Fruit fly (Drosophila melanogaster) whole organism, embryonic: Measurements from ENCODE around the gene intr.

Experiments used
- Atf-2 ChIP-seq: fragments of 200-800 bp; sonication (Bioruptor generic); optimal IDR thresholded peaks from 2 replicates; lab custom pipeline; 2016; ENCODE audit warnings: missing biosample characterization, missing genetic modification characterization
- C15 ChIP-seq: fragments of 200-800 bp; sonication (Bioruptor generic); IDR thresholded peaks from 3 replicates; pipeline ENCODE4 v1.3.6; 2022; ENCODE audit warnings: missing biosample characterization, missing genetic modification characterization
- CG10267 ChIP-seq: fragments of 200-800 bp; sonication (Bioruptor generic); optimal IDR thresholded peaks from 2 replicates; lab custom pipeline; 2018; ENCODE audit warnings: missing biosample characterization, mild to moderate bottlenecking, missing genetic modification characterization, moderate library complexity
- CG10543 ChIP-seq: fragments of 200-800 bp; sonication (Bioruptor generic); optimal IDR thresholded peaks from 3 replicates; lab custom pipeline; 2017; ENCODE audit warnings: missing biosample characterization, mild to moderate bottlenecking, missing genetic modification characterization, moderate library complexity
- CG12219 ChIP-seq: fragments of 200-800 bp; sonication (Bioruptor generic); optimal IDR thresholded peaks from 3 replicates; lab custom pipeline; 2018; ENCODE audit warnings: missing biosample characterization, mild to moderate bottlenecking, missing genetic modification characterization
- CG1233 ChIP-seq: fragments of 200-800 bp; sonication (Bioruptor generic); optimal IDR thresholded peaks from 4 replicates; lab custom pipeline; 2018; ENCODE audit warnings: missing biosample characterization, mild to moderate bottlenecking, missing genetic modification characterization
- CG13287 ChIP-seq: fragments of 200-800 bp; sonication (Bioruptor generic); IDR thresholded peaks from 2 replicates; pipeline ENCODE4 v1.3.6; 2022; ENCODE audit warnings: missing biosample characterization, missing genetic modification characterization; ENCODE audit not compliant: partially characterized antibody
- CG1529 ChIP-seq: fragments of 200-800 bp; sonication (Bioruptor generic); optimal IDR thresholded peaks from 3 replicates; lab custom pipeline; 2018; ENCODE audit warnings: missing biosample characterization, missing genetic modification characterization
- CG15601 ChIP-seq: fragments of 200-800 bp; sonication (Bioruptor generic); optimal IDR thresholded peaks from 3 replicates; lab custom pipeline; 2019; ENCODE audit warnings: missing biosample characterization, mild to moderate bottlenecking, missing genetic modification characterization, moderate library complexity
- CG15696 ChIP-seq: fragments of 200-800 bp; sonication (Bioruptor generic); optimal IDR thresholded peaks from 2 replicates; lab custom pipeline; 2019; ENCODE audit warnings: missing biosample characterization, mild to moderate bottlenecking, missing genetic modification characterization, moderate library complexity
- CG1603 ChIP-seq: fragments of 200-800 bp; sonication (Bioruptor generic); optimal IDR thresholded peaks from 2 replicates; lab custom pipeline; 2019; ENCODE audit warnings: missing biosample characterization, mild to moderate bottlenecking, missing genetic modification characterization, moderate library complexity
- CG17186 ChIP-seq: fragments of 200-800 bp; sonication (Bioruptor generic); optimal IDR thresholded peaks from 3 replicates; lab custom pipeline; 2017; ENCODE audit warnings: missing biosample characterization, missing genetic modification reagents, missing genetic modification characterization
- CG17829 ChIP-seq: fragments of 200-800 bp; optimal IDR thresholded peaks from 2 replicates; lab custom pipeline; 2019; ENCODE audit warnings: missing biosample characterization, mild to moderate bottlenecking, missing genetic modification characterization, moderate library complexity
- CG1792 ChIP-seq: fragments of 200-800 bp; sonication (Bioruptor generic); optimal IDR thresholded peaks from 2 replicates; lab custom pipeline; 2016; ENCODE audit warnings: missing biosample characterization, missing genetic modification characterization
- CG18619 ChIP-seq: fragments of 200-800 bp; sonication (Bioruptor generic); optimal IDR thresholded peaks from 3 replicates; lab custom pipeline; 2017; ENCODE audit warnings: missing biosample characterization, mild to moderate bottlenecking, missing genetic modification characterization
- CG31441 ChIP-seq: fragments of 200-800 bp; sonication (Bioruptor generic); IDR thresholded peaks from 2 replicates; pipeline ENCODE4 v1.3.6; 2022; ENCODE audit warnings: missing biosample characterization, missing genetic modification characterization
- CG3163 ChIP-seq: fragments of 200-800 bp; sonication (Bioruptor generic); optimal IDR thresholded peaks from 3 replicates; lab custom pipeline; 2016; ENCODE audit warnings: missing biosample characterization, missing genetic modification characterization
- CG32532 ChIP-seq: fragments of 200-800 bp; sonication (Bioruptor generic); IDR thresholded peaks from 2 replicates; pipeline ENCODE4 v1.3.6; 2022; ENCODE audit warnings: missing biosample characterization, missing genetic modification characterization
- CG33213 ChIP-seq: fragments of 200-800 bp; sonication (Bioruptor generic); optimal IDR thresholded peaks from 3 replicates; lab custom pipeline; 2016; ENCODE audit warnings: missing biosample characterization, missing genetic modification characterization
- CG34422 ChIP-seq: fragments of 200-800 bp; sonication (Bioruptor generic); IDR thresholded peaks from 3 replicates; pipeline ENCODE4 v1.3.6; 2022; ENCODE audit warnings: missing biosample characterization, missing genetic modification characterization
- CG3995 ChIP-seq: fragments of 200-800 bp; sonication (Bioruptor generic); optimal IDR thresholded peaks from 3 replicates; lab custom pipeline; 2016; ENCODE audit warnings: missing biosample characterization, missing genetic modification characterization
- CG6689 ChIP-seq: fragments of 200-800 bp; sonication (Bioruptor generic); IDR thresholded peaks from 2 replicates; pipeline ENCODE4 v1.3.6; 2022; ENCODE audit warnings: missing biosample characterization, missing genetic modification characterization
- CG6765 ChIP-seq: fragments of 200-800 bp; sonication (Bioruptor generic); optimal IDR thresholded peaks from 3 replicates; lab custom pipeline; 2017; ENCODE audit warnings: missing biosample characterization, mild to moderate bottlenecking, missing genetic modification characterization
- CG8089 ChIP-seq: fragments of 200-800 bp; sonication (Bioruptor generic); optimal IDR thresholded peaks from 3 replicates; lab custom pipeline; 2016; ENCODE audit warnings: missing biosample characterization, missing genetic modification characterization
- CG8359 ChIP-seq: fragments of 200-800 bp; sonication (Bioruptor generic); optimal IDR thresholded peaks from 2 replicates; lab custom pipeline; 2017; ENCODE audit warnings: missing biosample characterization, mild to moderate bottlenecking, missing genetic modification characterization, borderline replicate concordance
- CG9932 ChIP-seq: fragments of 200-800 bp; sonication (Bioruptor generic); IDR thresholded peaks from 2 replicates; pipeline ENCODE4 v1.3.6; 2022; ENCODE audit warnings: missing biosample characterization, missing genetic modification characterization
- Chrac-16 ChIP-seq: fragments of 200-800 bp; sonication (Bioruptor generic); optimal IDR thresholded peaks from 3 replicates; lab custom pipeline; 2016; ENCODE audit warnings: missing biosample characterization, missing genetic modification characterization
- ERR ChIP-seq: fragments of 200-800 bp; sonication (Bioruptor generic); optimal IDR thresholded peaks from 2 replicates; lab custom pipeline; 2016; ENCODE audit warnings: missing biosample characterization, missing genetic modification characterization
- GATAe ChIP-seq: fragments of 200-800 bp; sonication (Bioruptor generic); conservative IDR thresholded peaks from 2 replicates; pipeline ENCODE4 v1.3.6; 2022; ENCODE audit warnings: missing biosample characterization, missing genetic modification characterization
- Gsc ChIP-seq: fragments of 200-800 bp; sonication (Bioruptor generic); IDR thresholded peaks from 2 replicates; pipeline ENCODE4 v1.3.6; 2022; ENCODE audit warnings: missing biosample characterization, missing genetic modification characterization
- HHEX ChIP-seq: fragments of 200-800 bp; sonication (Bioruptor generic); optimal IDR thresholded peaks from 3 replicates; lab custom pipeline; 2017; ENCODE audit warnings: missing biosample characterization, mild to moderate bottlenecking, missing genetic modification characterization, missing genetic modification reagents
- Hr78 ChIP-seq, 2 experiments: fragments of 200-800 bp in 1 of 2; fragments of >200 bp in 1 of 2; sonication (Bioruptor generic) in 1 of 2; optimal IDR thresholded peaks; 2 replicates each; lab custom pipeline; 2017 to 2019; ENCODE audit warnings: missing biosample characterization in 2 of 2, missing genetic modification characterization in 2 of 2, mild to moderate bottlenecking in 1 of 2, moderate library complexity in 1 of 2
- Max ChIP-seq: fragments of 200-800 bp; sonication (Bioruptor generic); optimal IDR thresholded peaks from 2 replicates; lab custom pipeline; 2016; ENCODE audit warnings: missing biosample characterization, mild to moderate bottlenecking, missing genetic modification characterization
- NC2β ChIP-seq: fragments of 200-800 bp; sonication (Bioruptor generic); optimal IDR thresholded peaks from 2 replicates; lab custom pipeline; 2016; ENCODE audit warnings: missing biosample characterization, missing genetic modification characterization
- Nf-YB ChIP-seq: fragments of 200-800 bp; sonication (Bioruptor generic); optimal IDR thresholded peaks from 3 replicates; lab custom pipeline; 2019; ENCODE audit warnings: missing biosample characterization, mild to moderate bottlenecking, missing genetic modification characterization, moderate library complexity
- Spps ChIP-seq: fragments of 200-800 bp; sonication (Bioruptor generic); optimal IDR thresholded peaks from 2 replicates; lab custom pipeline; 2018; ENCODE audit warnings: missing biosample characterization, mild to moderate bottlenecking, missing genetic modification characterization
- Vsx1 ChIP-seq: fragments of 200-800 bp; sonication (Bioruptor generic); optimal IDR thresholded peaks from 2 replicates; lab custom pipeline; 2017; ENCODE audit warnings: missing biosample characterization, mild to moderate bottlenecking, missing genetic modification characterization, missing genetic modification reagents
- ab ChIP-seq: fragments of 200-800 bp; sonication (Bioruptor generic); optimal IDR thresholded peaks from 2 replicates; lab custom pipeline; 2016; ENCODE audit warnings: missing biosample characterization, missing genetic modification characterization
- az2 ChIP-seq: fragments of 200-800 bp; sonication (Bioruptor generic); optimal IDR thresholded peaks from 3 replicates; lab custom pipeline; 2016; ENCODE audit warnings: missing biosample characterization, missing genetic modification characterization
- br ChIP-seq: fragments of >200 bp; optimal IDR thresholded peaks from 2 replicates; lab custom pipeline; 2017
- croc ChIP-seq: fragments of 200-800 bp; sonication (Bioruptor generic); conservative IDR thresholded peaks from 3 replicates; pipeline ENCODE4 v1.3.6; 2022; ENCODE audit warnings: missing biosample characterization, missing genetic modification characterization
- da ChIP-seq: fragments of 200-800 bp; sonication (Bioruptor generic); optimal IDR thresholded peaks from 2 replicates; lab custom pipeline; 2016; ENCODE audit warnings: missing biosample characterization, missing genetic modification characterization
- danr ChIP-seq: fragments of 200-800 bp; sonication (Bioruptor generic); IDR thresholded peaks from 2 replicates; pipeline ENCODE4 v1.3.6; 2022; ENCODE audit warnings: missing biosample characterization, missing genetic modification characterization
- dmrt99B ChIP-seq: fragments of 200-800 bp; sonication (Bioruptor generic); optimal IDR thresholded peaks from 2 replicates; lab custom pipeline; 2018; ENCODE audit warnings: missing biosample characterization, mild to moderate bottlenecking, missing genetic modification characterization, moderate library complexity
- gt ChIP-seq: fragments of 200-800 bp; sonication (Bioruptor generic); IDR thresholded peaks from 2 replicates; pipeline ENCODE4 v1.3.6; 2022; ENCODE audit warnings: missing biosample characterization, missing genetic modification characterization
- ken ChIP-seq: fragments of 200-800 bp; sonication (Bioruptor generic); IDR thresholded peaks from 3 replicates; pipeline ENCODE4 v1.3.6; 2022; ENCODE audit warnings: missing biosample characterization, missing genetic modification characterization
- kni ChIP-seq: fragments of 200-800 bp; sonication (Bioruptor generic); optimal IDR thresholded peaks from 3 replicates; lab custom pipeline; 2017; ENCODE audit warnings: mild to moderate bottlenecking, missing biosample characterization, missing genetic modification reagents, missing genetic modification characterization
- nmo ChIP-seq: fragments of 200-800 bp; sonication (Bioruptor generic); optimal IDR thresholded peaks from 2 replicates; lab custom pipeline; 2018; ENCODE audit warnings: missing biosample characterization, mild to moderate bottlenecking, missing genetic modification characterization, moderate library complexity
- oc ChIP-seq: fragments of 200-800 bp; sonication (Bioruptor generic); optimal IDR thresholded peaks from 2 replicates; lab custom pipeline; 2018; ENCODE audit warnings: missing biosample characterization, mild to moderate bottlenecking, missing genetic modification characterization, moderate library complexity
- trh ChIP-seq: fragments of 200-800 bp; sonication (Bioruptor generic); optimal IDR thresholded peaks from 2 replicates; lab custom pipeline; 2016; ENCODE audit warnings: missing biosample characterization, missing genetic modification characterization

intr gene

dm6 chr3R:28831626-28832267, 41.4 kb downstream of the intr start, which contains the start of gene WASp (continued):
- TF ChIP-seq Atf-2 (GFP tag; lab: Kevin White, UChicago) (peak; percentile 39), da (GFP tag; lab: Kevin White, UChicago) (peak; percentile 75), CG17186 (peak; percentile 65), CG3995 (peak; percentile 69), Hr78 (GFP tag; optimal IDR thresholded peaks at IDR 0.05; lab: Kevin White, UChicago) (no peak), CG9932 (GFP tag; lab: Robert Waterston, UW) (peak; percentile 74), Vsx1 (GFP tag; lab: Kevin White, UChicago) (no peak), CG10267 (peak; percentile 68), HHEX (GFP tag; lab: Kevin White, UChicago) (peak; percentile 55), dmrt99B (tag; lab: Kevin White, UChicago) (no peak), Nf-YB (GFP tag; lab: Kevin White, UChicago) (peak; percentile 40), CG12219 (GFP tag; lab: Kevin White, UChicago) (peak; percentile 57), Chrac-16 (GFP tag; lab: Kevin White, UChicago) (no peak), CG15696 (tag; lab: Kevin White, UChicago) (no peak), oc (peak; percentile 26), kni (GFP tag; lab: Kevin White, UChicago) (no peak), C15 (GFP tag; lab: Robert Waterston, UW) (0 out of 3 replicates have a peak, but pooled peaks have one; percentile 24), danr (GFP tag; lab: Robert Waterston, UW) (no peak), NC2β (GFP tag; lab: Kevin White, UChicago) (peak; percentile 90), CG8359 (GFP tag; lab: Kevin White, UChicago) (peak; percentile 30), CG1233 (GFP tag; lab: Kevin White, UChicago) (peak; percentile 43), CG34422 (GFP tag; lab: Robert Waterston, UW) (peak; percentile 35; the same call in 1 of the 3 replicates), CG1529 (GFP tag; lab: Kevin White, UChicago) (no peak), Spps (tag; lab: Kevin White, UChicago) (peak; percentile 12), nmo (GFP tag; lab: Kevin White, UChicago) (peak; percentile 78), az2 (GFP tag; lab: Kevin White, UChicago) (peak; percentile 32), CG33213 (GFP tag; lab: Kevin White, UChicago) (peak; percentile 94), Max (peak; percentile 61), ken (GFP tag; lab: Robert Waterston, UW) (peak; percentile 58; the same call in 1 of the 3 replicates), CG1792 (GFP tag; lab: Kevin White, UChicago) (no peak), CG6689 (GFP tag; lab: Robert Waterston, UW) (peak; percentile 36; the same call in 1 of the 2 replicates), CG15601 (no peak), CG1603 (no peak), CG10543 (no peak), CG8089 (GFP tag; lab: Kevin White, UChicago) (peak; percentile 69), ab (GFP tag; lab: Kevin White, UChicago) (no peak), CG13287 (GFP tag; lab: Robert Waterston, UW) (peak; percentile 72), ERR (GFP tag; lab: Kevin White, UChicago) (peak; percentile 67), croc (GFP tag; lab: Robert Waterston, UW) (no peak), CG6765 (GFP tag; lab: Kevin White, UChicago) (peak; percentile 37), trh (peak; percentile 63), br (lab: Kevin White, UChicago) (no peak), Gsc (GFP tag; lab: Robert Waterston, UW) (no peak), CG32532 (GFP tag; lab: Robert Waterston, UW) (peak; percentile 74), GATAe (GFP tag; lab: Robert Waterston, UW) (0 out of 2 replicates have a peak, but pooled peaks have one; percentile 47), CG31441 (GFP tag; lab: Robert Waterston, UW) (no peak), CG18619 (GFP tag; lab: Kevin White, UChicago) (peak; percentile 72), CG3163 (GFP tag; lab: Kevin White, UChicago) (peak; percentile 70), gt (GFP tag; lab: Robert Waterston, UW) (no peak), CG17829 (peak; percentile 77)
